Worm (Caenorhabditis elegans): ENCODE data around the gene lips-7.

DNA sequence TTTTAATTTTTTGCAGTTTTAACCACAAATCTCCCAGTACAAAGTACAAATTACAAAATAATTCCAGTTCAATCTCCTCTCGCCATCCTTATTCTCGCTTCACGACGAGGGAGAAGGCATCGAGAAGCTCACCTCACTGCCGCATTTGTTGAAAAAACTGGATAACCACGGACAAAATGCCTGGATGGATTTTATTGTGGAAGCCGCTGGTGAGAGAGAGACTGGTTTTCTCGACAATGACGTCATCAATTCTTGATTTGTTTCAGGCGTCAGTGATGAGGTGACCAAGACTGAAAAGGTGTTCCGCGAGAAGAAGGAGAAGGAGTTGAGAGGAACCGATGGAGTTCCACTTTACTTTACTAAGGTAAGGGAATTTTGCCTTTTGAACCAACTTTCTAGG, 2.2 kb upstream of the lips-7 start:
- TF ChIP-seq madf-3 (GFP tag; IDR thresholded peaks at IDR 0.05) (no peak), snpc-4 (GFP tag; optimal IDR thresholded peaks at IDR 0.05) (no peak), snpc-4 (tag; optimal IDR thresholded peaks at IDR 0.05) (no peak), unc-62 (GFP tag; optimal IDR thresholded peaks at IDR 0.05) (no peak), tlf-1 (GFP tag; optimal IDR thresholded peaks at IDR 0.05) (no peak), C06A6.2 (GFP tag; conservative IDR thresholded peaks at IDR 0.05) (no peak), nfya-1 (tag; optimal IDR thresholded peaks at IDR 0.05; ENCODE audit: borderline replicate concordance, insufficient read depth) (no peak), ekl-4 (GFP tag; IDR thresholded peaks at IDR 0.05) (no peak), rcor-1 (GFP tag; IDR thresholded peaks at IDR 0.05) (no peak), B0336.3 (GFP tag; IDR thresholded peaks at IDR 0.05) (no peak), unc-130 (GFP tag; optimal IDR thresholded peaks at IDR 0.05) (no peak), K12H6.12 (tag; optimal IDR thresholded peaks at IDR 0.05) (no peak), F55B11.4 (tag; optimal IDR thresholded peaks at IDR 0.05; ENCODE audit: borderline replicate concordance, insufficient read depth) (no peak)

Measured in whole organism, young adult.